Fruit fly (Drosophila melanogaster) whole organism, embryonic: ENCODE data around the gene Ank2.

Experiments
- CG10274 ChIP-seq: fragments of 200-800 bp; sonication (Bioruptor generic); optimal IDR thresholded peaks from 3 replicates; lab custom pipeline; 2017; ENCODE audit warnings: missing biosample characterization, mild to moderate bottlenecking, missing genetic modification characterization
- CG12236 ChIP-seq: fragments of 200-800 bp; sonication (Bioruptor generic); optimal IDR thresholded peaks from 2 replicates; lab custom pipeline; 2016; ENCODE audit warnings: missing biosample characterization, missing genetic modification characterization
- CG4854 ChIP-seq: fragments of 200-800 bp; sonication (Bioruptor generic); optimal IDR thresholded peaks from 2 replicates; lab custom pipeline; 2016; ENCODE audit warnings: missing biosample characterization, missing genetic modification characterization, inconsistent platforms
- CG6254 ChIP-seq: fragments of 200-800 bp; sonication (Bioruptor generic); optimal IDR thresholded peaks from 3 replicates; lab custom pipeline; 2017; ENCODE audit warnings: mild to moderate bottlenecking, missing biosample characterization, missing genetic modification reagents, missing genetic modification characterization
- CG7271 ChIP-seq: fragments of 200-800 bp; sonication (Bioruptor generic); optimal IDR thresholded peaks from 2 replicates; lab custom pipeline; 2018; ENCODE audit warnings: missing biosample characterization, mild to moderate bottlenecking, missing genetic modification characterization, moderate library complexity
- CG7786 ChIP-seq: fragments of 200-800 bp; sonication (Bioruptor generic); optimal IDR thresholded peaks from 2 replicates; lab custom pipeline; 2016; ENCODE audit warnings: missing biosample characterization, missing genetic modification characterization
- CkIIα-i1 ChIP-seq: fragments of 200-800 bp; sonication (Bioruptor generic); IDR thresholded peaks from 2 replicates; pipeline ENCODE4 v1.3.6; 2022; ENCODE audit warnings: missing biosample characterization, missing genetic modification characterization
- Hr39 ChIP-seq: fragments of >200 bp; optimal IDR thresholded peaks from 2 replicates; lab custom pipeline; 2017
- Meics ChIP-seq: fragments of 200-800 bp; sonication (Bioruptor generic); optimal IDR thresholded peaks from 2 replicates; lab custom pipeline; 2017; ENCODE audit warnings: missing biosample characterization, mild to moderate bottlenecking, missing genetic modification characterization
- ase ChIP-seq: fragments of 200-800 bp; sonication (Bioruptor generic); IDR thresholded peaks from 3 replicates; pipeline ENCODE4 v1.3.6; 2022; ENCODE audit warnings: missing biosample characterization, missing genetic modification characterization
- bigmax ChIP-seq: fragments of 200-800 bp; sonication (Bioruptor generic); optimal IDR thresholded peaks from 2 replicates; lab custom pipeline; 2018; ENCODE audit warnings: missing biosample characterization, mild to moderate bottlenecking, missing genetic modification characterization
- cad ChIP-seq: fragments of >200 bp; optimal IDR thresholded peaks from 2 replicates; lab custom pipeline; 2017; ENCODE audit warnings: missing biosample characterization, missing genetic modification characterization
- dpn ChIP-seq, 2 experiments: fragments of 200-800 bp; sonication (Bioruptor generic); optimal IDR thresholded peaks; 3 replicates each; lab custom pipeline; 2016; ENCODE audit warnings: missing biosample characterization in 2 of 2, missing genetic modification characterization in 2 of 2

dm6 chr3L:7726690-7727089 is 8.5 kb upstream of the Ank2 start:
- TF ChIP-seq bigmax (no peak), CG6254 (GFP tag; lab: Kevin White, UChicago) (no peak), cad (GFP tag; lab: Kevin White, UChicago) (no peak), dpn (GFP tag; optimal IDR thresholded peaks at IDR 0.05; lab: Kevin White, UChicago) (no peak), CG7786 (no peak), CG4854 (no peak), Hr39 (lab: Kevin White, UChicago) (no peak), CkIIα-i1 (GFP tag; lab: Robert Waterston, UW) (no peak), ase (GFP tag; lab: Robert Waterston, UW) (no peak), CG10274 (GFP tag; lab: Kevin White, UChicago) (no peak), Meics (GFP tag; lab: Kevin White, UChicago) (no peak), CG12236 (GFP tag; lab: Kevin White, UChicago) (no peak), CG7271 (tag; lab: Kevin White, UChicago) (no peak)
